Worm (Caenorhabditis elegans) whole organism, young adult: ENCODE measurements around the gene lin-36.

Experiments used
- C17E4.6 ChIP-seq: fragments of 200-800 bp; sonication (Bioruptor generic); IDR thresholded peaks from 2 replicates; pipeline ENCODE4 v1.3.6; 2022; ENCODE audit warnings: missing genetic modification reagents, missing genetic modification characterization, missing compliant biosample characterization
- F49E8.2 ChIP-seq: sonication (generic microtip); optimal IDR thresholded peaks from 3 replicates; lab custom pipeline; 2017; ENCODE audit warnings: missing genetic modification characterization, mild to moderate bottlenecking, missing compliant biosample characterization, antibody characterized with exemption, moderate library complexity; ENCODE audit not compliant: insufficient read depth
- K11D2.4 ChIP-seq: fragments of 200-800 bp; sonication (Bioruptor generic); IDR thresholded peaks from 2 replicates; pipeline ENCODE4 v1.3.6; 2022; ENCODE audit warnings: missing genetic modification reagents, missing genetic modification characterization, missing compliant biosample characterization
- K12H6.12 ChIP-seq: fragments of 200-800 bp; sonication (Bioruptor generic); optimal IDR thresholded peaks from 2 replicates; lab custom pipeline; 2018; ENCODE audit warnings: mild to moderate bottlenecking, missing genetic modification characterization, missing compliant biosample characterization
- Y56A3A.18 ChIP-seq: fragments of 200-800 bp; sonication (Bioruptor generic); IDR thresholded peaks from 2 replicates; pipeline ENCODE4 v1.3.6; 2022; ENCODE audit warnings: missing genetic modification reagents, missing genetic modification characterization, missing compliant biosample characterization
- Y79H2A.3 ChIP-seq: fragments of 200-800 bp; sonication (Bioruptor generic); conservative IDR thresholded peaks from 2 replicates; pipeline ENCODE4 v1.3.6; 2022; ENCODE audit warnings: missing genetic modification reagents, missing genetic modification characterization, missing compliant biosample characterization
- athp-1 ChIP-seq: sonication (generic microtip); optimal IDR thresholded peaks from 2 replicates; lab custom pipeline; 2017; ENCODE audit warnings: mild to moderate bottlenecking, missing genetic modification characterization, missing compliant biosample characterization
- bed-1 ChIP-seq: fragments of 200-800 bp; sonication (Bioruptor generic); IDR thresholded peaks from 2 replicates; pipeline ENCODE4 v1.3.6; 2022; ENCODE audit warnings: missing genetic modification reagents, missing genetic modification characterization, missing compliant biosample characterization
- bed-2 ChIP-seq: fragments of 200-800 bp; sonication (Bioruptor generic); IDR thresholded peaks from 2 replicates; pipeline ENCODE4 v1.3.6; 2022; ENCODE audit warnings: missing genetic modification reagents, missing genetic modification characterization, missing compliant biosample characterization
- ceh-91 ChIP-seq: fragments of 200-800 bp; sonication (Bioruptor generic); IDR thresholded peaks from 2 replicates; pipeline ENCODE4 v1.3.6; 2022; ENCODE audit warnings: missing genetic modification reagents, missing genetic modification characterization, missing compliant biosample characterization
- chd-7 ChIP-seq: sonication (generic microtip); optimal IDR thresholded peaks from 2 replicates; lab custom pipeline; 2016; ENCODE audit warnings: mild to moderate bottlenecking, missing genetic modification characterization, moderate library complexity, missing compliant biosample characterization
- egl-18 ChIP-seq: fragments of 200-800 bp; sonication (Bioruptor generic); IDR thresholded peaks from 2 replicates; pipeline ENCODE4 v1.3.6; 2022; ENCODE audit warnings: missing genetic modification reagents, missing genetic modification characterization, missing compliant biosample characterization
- ets-4 ChIP-seq: fragments of 200-800 bp; sonication (Bioruptor generic); optimal IDR thresholded peaks from 2 replicates; lab custom pipeline; 2018; ENCODE audit warnings: mild to moderate bottlenecking, missing genetic modification characterization, missing compliant biosample characterization
- lag-1 ChIP-seq: fragments of 200-800 bp; sonication (Bioruptor generic); IDR thresholded peaks from 2 replicates; pipeline ENCODE4 v1.3.6; 2022; ENCODE audit warnings: missing genetic modification reagents, missing genetic modification characterization, missing compliant biosample characterization
- let-607 ChIP-seq, 2 experiments: fragments of 200-800 bp in 1 of 2; sonication (Bioruptor generic) in 1 of 2; sonication (generic microtip) in 1 of 2; optimal IDR thresholded peaks; 2 replicates each; lab custom pipeline; 2016 to 2018; ENCODE audit warnings: mild to moderate bottlenecking in 2 of 2, missing compliant biosample characterization in 2 of 2, missing genetic modification characterization in 2 of 2, moderate library complexity in 2 of 2, missing genotype in 1 of 2
- lin-35 ChIP-seq, 3 experiments: fragments of 150-350 bp in 2 of 3; sonication (generic microtip) in 1 of 3; optimal IDR thresholded peaks; 2 replicates each; lab custom pipeline; 2014 to 2018; ENCODE audit warnings: missing biosample characterization in 3 of 3, missing genetic modification characterization in 3 of 3, missing genetic modification reagents in 3 of 3
- madf-10 ChIP-seq: sonication (generic microtip); optimal IDR thresholded peaks from 2 replicates; lab custom pipeline; 2016; ENCODE audit warnings: mild to moderate bottlenecking, missing genetic modification characterization, missing compliant biosample characterization
- madf-6 ChIP-seq: fragments of 200-800 bp; sonication (Bioruptor generic); IDR thresholded peaks from 2 replicates; pipeline ENCODE4 v1.3.6; 2022; ENCODE audit warnings: missing genetic modification reagents, missing genetic modification characterization, missing compliant biosample characterization
- mel-28 ChIP-seq: sonication (generic microtip); optimal IDR thresholded peaks from 2 replicates; lab custom pipeline; 2016; ENCODE audit warnings: borderline replicate concordance, mild to moderate bottlenecking, missing genetic modification characterization, missing compliant biosample characterization
- mes-4 ChIP-seq: sonication (generic microtip); optimal IDR thresholded peaks from 2 replicates; lab custom pipeline; 2016; ENCODE audit warnings: missing genotype, missing genetic modification characterization, missing compliant biosample characterization
- nfya-1 ChIP-seq: sonication (generic microtip); optimal IDR thresholded peaks from 2 replicates; lab custom pipeline; 2017; ENCODE audit warnings: antibody characterized with exemption, missing compliant biosample characterization, missing genetic modification characterization, borderline replicate concordance; ENCODE audit not compliant: insufficient read depth
- nfya-2 ChIP-seq: fragments of 200-800 bp; sonication (Bioruptor generic); IDR thresholded peaks from 2 replicates; pipeline ENCODE4 v1.3.6; 2022; ENCODE audit warnings: missing genetic modification reagents, missing genetic modification characterization, missing compliant biosample characterization
- nhr-80 ChIP-seq: sonication (generic microtip); optimal IDR thresholded peaks from 2 replicates; lab custom pipeline; 2016; ENCODE audit warnings: missing genetic modification characterization, missing compliant biosample characterization
- pbrm-1 ChIP-seq: fragments of 200-800 bp; sonication (Bioruptor generic); IDR thresholded peaks from 2 replicates; pipeline ENCODE4 v1.3.6; 2022; ENCODE audit warnings: missing genetic modification reagents, missing genetic modification characterization, missing compliant biosample characterization
- pha-4 ChIP-seq: fragments of 150-350 bp; sonication (generic microtip); optimal IDR thresholded peaks from 2 replicates; lab custom pipeline; 2014; ENCODE audit warnings: missing biosample characterization, missing genetic modification reagents, missing genetic modification characterization
- sdz-38 ChIP-seq: sonication (generic microtip); optimal IDR thresholded peaks from 2 replicates; lab custom pipeline; 2016; ENCODE audit warnings: missing genotype, missing genetic modification characterization, missing compliant biosample characterization
- sea-2 ChIP-seq: fragments of 200-800 bp; sonication (Bioruptor generic); IDR thresholded peaks from 2 replicates; pipeline ENCODE4 v1.3.6; 2022; ENCODE audit warnings: missing genetic modification characterization, missing compliant biosample characterization
- tlf-1 ChIP-seq: fragments of 200-800 bp; sonication (Bioruptor generic); optimal IDR thresholded peaks from 2 replicates; lab custom pipeline; 2018; ENCODE audit warnings: mild to moderate bottlenecking, missing genetic modification characterization, missing compliant biosample characterization
- unc-130 ChIP-seq: sonication (generic microtip); optimal IDR thresholded peaks from 2 replicates; lab custom pipeline; 2016; ENCODE audit warnings: missing genetic modification reagents, missing genetic modification characterization, missing compliant biosample characterization
- xnd-1 ChIP-seq: sonication (generic microtip); optimal IDR thresholded peaks from 2 replicates; lab custom pipeline; 2016; ENCODE audit warnings: missing genotype, missing genetic modification reagents, missing genetic modification characterization, missing compliant biosample characterization
- zim-3 ChIP-seq: sonication (generic microtip); optimal IDR thresholded peaks from 2 replicates; lab custom pipeline; 2017; ENCODE audit warnings: mild to moderate bottlenecking, missing genetic modification characterization, moderate library complexity, missing compliant biosample characterization
- ztf-22 ChIP-seq: fragments of 200-800 bp; sonication (Bioruptor generic); optimal IDR thresholded peaks from 2 replicates; lab custom pipeline; 2018; ENCODE audit warnings: mild to moderate bottlenecking, missing genetic modification characterization, moderate library complexity, missing compliant biosample characterization
- ztf-25 ChIP-seq: fragments of 200-800 bp; sonication (Bioruptor generic); IDR thresholded peaks from 2 replicates; pipeline ENCODE4 v1.3.6; 2022; ENCODE audit warnings: missing genetic modification reagents, missing genetic modification characterization, missing compliant biosample characterization
- ztf-28 ChIP-seq: fragments of 200-800 bp; sonication (Bioruptor generic); IDR thresholded peaks from 2 replicates; pipeline ENCODE4 v1.3.6; 2022; ENCODE audit warnings: missing genetic modification reagents, missing genetic modification characterization, missing compliant biosample characterization

The lin-36 gene

DNA sequence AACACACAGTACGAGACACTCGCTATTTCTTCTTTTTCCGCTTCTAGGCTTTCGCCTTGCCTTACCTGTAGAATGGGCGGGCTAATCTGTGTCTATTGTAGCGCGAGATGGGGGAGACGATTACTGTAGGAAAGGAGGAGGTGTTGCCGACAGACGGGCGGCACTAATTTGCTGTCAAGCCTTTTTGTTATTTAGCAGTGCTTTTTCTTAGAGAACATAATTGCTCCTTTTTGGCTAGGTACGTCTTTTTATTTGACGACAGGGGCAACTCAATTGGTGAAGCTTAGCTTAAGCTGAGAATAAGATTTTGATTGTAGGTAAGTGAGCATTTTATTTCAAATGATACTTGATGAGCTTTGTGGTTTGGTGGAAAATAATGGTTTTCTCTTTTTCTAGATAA is 43.0 kb upstream of the lin-36 start:
- TF ChIP-seq nhr-80 (tag; lab: Kevin White, UChicago) (no peak), ztf-28 (GFP tag; lab: Robert Waterston, UW) (0 out of 2 replicates have a peak, but pooled peaks have one; percentile 8)

- no peak for TF ChIP-seq zim-3 (tag; lab: Kevin White, UChicago)
- TF ChIP-seq F49E8.2 (tag; lab: Kevin White, UChicago), result no peak
- no peak for TF ChIP-seq bed-2 (GFP tag; lab: Robert Waterston, UW)
- no peak for TF ChIP-seq lag-1
- no peak for TF ChIP-seq bed-1
- no peak for TF ChIP-seq egl-18 (GFP tag; lab: Robert Waterston, UW)
- no peak for TF ChIP-seq ztf-22 (GFP tag; lab: Kevin White, UChicago)
- TF ChIP-seq pha-4 (tag; lab: Kevin White, UChicago), result no peak
- TF ChIP-seq Y79H2A.3 (GFP tag; lab: Robert Waterston, UW), result no peak
- TF ChIP-seq C17E4.6 (GFP tag; lab: Robert Waterston, UW), result no peak
- no peak for TF ChIP-seq Y56A3A.18
- no peak for TF ChIP-seq K12H6.12 (tag; lab: Kevin White, UChicago)
- no peak for TF ChIP-seq pbrm-1
- no peak for TF ChIP-seq mel-28 (tag; lab: Kevin White, UChicago)
- TF ChIP-seq ztf-25 (GFP tag; lab: Robert Waterston, UW), result no peak
- TF ChIP-seq nfya-1, result no peak
- TF ChIP-seq lin-35 (GFP tag; optimal IDR thresholded peaks at IDR 0.05; lab: Kevin White, UChicago), result no peak
- TF ChIP-seq madf-6 (GFP tag; lab: Robert Waterston, UW), result no peak
- no peak for TF ChIP-seq unc-130
These were observed 40.4 kb upstream of the lin-36 start for ce11 chrIII:8061114-8061513.

- no peak for TF ChIP-seq chd-7 (tag; lab: Kevin White, UChicago)
- no peak for TF ChIP-seq mes-4 (tag; lab: Kevin White, UChicago)
- no peak for TF ChIP-seq athp-1 (tag; lab: Kevin White, UChicago)
- no peak for TF ChIP-seq ztf-28 (GFP tag; lab: Robert Waterston, UW)
- TF ChIP-seq nhr-80 (tag; lab: Kevin White, UChicago), result no peak
These were observed 31.2 kb upstream of the lin-36 start for ce11 chrIII:8051838-8052237.

- TF ChIP-seq sdz-38, result no peak
- peak; percentile 6 to 61 for TF ChIP-seq let-607 (tag; optimal IDR thresholded peaks at IDR 0.05; lab: Kevin White, UChicago)
- no peak for TF ChIP-seq tlf-1 (GFP tag; lab: Kevin White, UChicago)
- peak; percentile 64 for TF ChIP-seq nhr-80 (tag; lab: Kevin White, UChicago)
- TF ChIP-seq bed-1, result no peak
- peak; percentile 31 for TF ChIP-seq ets-4
These were observed 30.3 kb upstream of the lin-36 start, which contains the start of gene K12H4.7 for ce11 chrIII:8050944-8051343. Gene K12H4.7 (minus strand): TSS chrIII:8051081.

DNA sequence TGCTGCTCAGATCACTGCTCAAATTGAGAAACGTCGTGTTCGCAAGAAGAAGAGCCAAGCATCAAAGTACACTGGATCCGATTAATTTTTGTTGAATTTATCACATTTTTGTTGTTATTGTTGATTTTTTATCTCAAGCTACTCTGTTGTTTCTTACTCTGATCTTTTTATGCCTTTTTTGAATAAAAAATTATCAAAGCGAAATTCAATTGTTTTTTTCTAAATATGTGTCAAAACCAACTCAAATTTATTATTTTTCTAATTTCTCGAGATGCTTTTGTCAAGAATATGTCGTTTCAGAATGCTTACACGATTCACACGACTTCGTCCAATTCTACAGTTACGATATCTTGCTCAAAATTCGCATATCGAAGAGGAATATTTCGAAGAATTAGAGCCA is 26.7 kb upstream of the lin-36 start, which contains the start of gene K12H4.2:
Gene K12H4.2, plus strand, starts transcription at position 301 of the 400 bp plus-strand sequence.
- TF ChIP-seq K11D2.4 (no peak), madf-10 (tag; lab: Kevin White, UChicago) (no peak), sea-2 (GFP tag; lab: Robert Waterston, UW) (no peak), xnd-1 (tag; lab: Kevin White, UChicago) (no peak), ceh-91 (GFP tag; lab: Robert Waterston, UW) (no peak), nfya-2 (GFP tag; lab: Robert Waterston, UW) (no peak)
